Fruit fly (Drosophila melanogaster): ENCODE data around the gene CG31321.

DNA sequence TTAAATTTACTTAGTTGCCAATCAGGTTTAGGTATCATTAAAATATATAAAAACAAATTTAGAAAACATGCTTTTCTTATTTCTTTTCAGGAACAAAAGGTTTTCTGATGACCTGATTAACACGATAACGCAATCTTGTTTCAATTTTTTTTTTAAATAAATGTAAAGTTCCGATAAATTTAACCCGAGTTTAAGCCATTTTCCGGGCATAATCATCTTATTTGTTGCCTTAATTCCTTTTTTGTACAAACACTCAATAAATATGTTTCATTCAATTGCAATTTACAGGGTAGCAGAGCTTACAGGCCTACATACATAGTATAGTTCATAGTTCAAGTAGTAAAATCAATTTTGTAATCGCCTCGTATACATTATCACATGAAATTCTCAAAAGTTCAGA lies 19.4 kb downstream of the CG31321 start:
- TF ChIP-seq Snoo (tag; optimal IDR thresholded peaks at IDR 0.05) (no peak), EcR (GFP tag; optimal IDR thresholded peaks at IDR 0.05) (no peak), CG12605 (GFP tag; IDR thresholded peaks at IDR 0.05) (no peak), fd96Ca (GFP tag; IDR thresholded peaks at IDR 0.05) (no peak), CG10348 (GFP tag; IDR thresholded peaks at IDR 0.05) (no peak), rn (GFP tag; IDR thresholded peaks at IDR 0.05) (no peak), Pif1A (GFP tag; optimal IDR thresholded peaks at IDR 0.05) (no peak), gl (tag; optimal IDR thresholded peaks at IDR 0.05) (no peak)

Measured in whole organism, pupa.